Fruit fly (Drosophila melanogaster) whole organism, larva: ENCODE results near the gene CG14005.

Experiments used
- noc ChIP-seq: fragments of 200-800 bp; sonication (Bioruptor generic); optimal IDR thresholded peaks from 3 replicates; lab custom pipeline; 2019; ENCODE audit warnings: missing biosample characterization, mild to moderate bottlenecking, missing genetic modification characterization, moderate library complexity

CG14005 gene

DNA sequence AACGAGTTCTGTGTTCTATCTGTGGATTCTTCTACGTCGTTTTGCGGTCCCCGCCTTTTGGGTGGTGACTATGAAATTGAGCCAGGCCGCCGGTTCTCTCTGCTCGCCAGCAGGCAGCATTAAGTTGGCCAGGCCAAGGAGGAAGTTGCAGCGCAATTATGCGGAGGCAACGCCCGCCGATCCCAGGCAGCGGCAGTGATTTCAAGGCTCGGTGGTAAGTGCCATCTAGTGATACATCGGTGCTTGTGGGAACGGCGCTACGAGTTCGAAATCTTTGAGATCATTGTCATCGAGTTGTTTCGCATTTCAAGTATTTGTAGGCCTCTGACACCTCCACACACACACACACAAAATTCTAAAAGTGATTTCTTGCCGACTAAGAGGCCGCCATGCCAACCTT, 18.0 kb downstream of the CG14005 start, which contains the start of gene CG31913:
TSS of gene CG31913 (plus strand) at position 301 of the 400 bp plus-strand sequence.
- no peak for TF ChIP-seq noc (tag; lab: Kevin White, UChicago)

DNA sequence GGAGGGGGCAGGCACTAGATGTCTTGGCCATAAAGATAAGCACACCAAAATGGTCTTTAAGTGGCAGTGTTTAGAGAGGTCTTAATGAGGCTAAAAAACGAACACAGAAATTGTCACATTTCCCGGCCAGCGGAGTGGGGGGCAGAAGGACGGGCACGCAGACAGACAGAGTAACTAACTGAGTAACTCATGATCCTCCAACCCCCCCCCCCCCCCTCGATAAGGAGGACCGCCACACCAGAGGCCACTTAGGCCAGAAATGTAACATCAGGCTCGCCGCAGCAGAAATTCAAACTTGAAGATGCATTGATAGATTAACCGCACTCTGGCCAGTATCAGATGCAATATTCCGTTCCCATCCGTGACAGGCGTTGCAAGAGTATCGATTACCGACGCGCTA, 18.9 kb downstream of the CG14005 start:
- TF ChIP-seq noc (tag; lab: Kevin White, UChicago) = no peak

DNA sequence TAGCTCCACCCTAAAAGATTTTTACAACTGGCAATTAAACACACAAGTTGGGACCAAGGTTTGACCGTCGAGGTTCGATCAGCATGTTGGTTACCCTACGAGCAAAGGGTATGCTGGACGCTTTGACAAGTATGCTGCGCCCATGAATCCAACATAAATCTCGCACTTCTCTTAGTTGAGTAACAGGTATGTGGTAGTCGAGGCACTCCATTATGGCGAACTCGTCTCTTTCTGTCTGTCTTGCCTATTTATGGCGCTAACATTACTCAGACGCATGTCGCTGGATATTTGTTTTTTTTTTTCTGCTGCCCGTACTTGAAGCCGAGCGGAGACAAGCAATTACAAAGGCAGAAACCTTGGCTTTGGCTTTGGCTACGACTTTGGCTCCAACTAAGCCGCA, 20.6 kb downstream of the CG14005 start:
- TF ChIP-seq noc (tag; lab: Kevin White, UChicago) = no peak

DNA sequence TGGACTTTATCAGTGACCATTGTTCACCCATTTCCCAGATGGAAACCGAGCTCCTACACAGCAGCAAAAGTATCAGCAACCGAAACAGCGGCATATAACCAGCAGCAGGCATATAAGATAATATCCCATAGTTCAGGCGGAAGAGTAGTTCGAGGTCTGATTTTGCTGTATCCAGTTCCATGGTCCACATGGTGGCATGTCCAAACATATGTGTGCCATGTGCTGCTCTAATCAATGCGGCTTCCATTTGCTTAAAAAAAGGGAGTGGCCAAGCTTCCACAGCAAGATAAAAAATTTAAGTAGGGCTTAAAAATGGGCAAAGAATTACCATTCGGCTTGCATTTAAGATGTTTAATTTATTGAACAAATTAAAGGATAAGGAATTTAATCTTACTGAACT, 21.1 kb downstream of the CG14005 start:
- TF ChIP-seq noc (tag; lab: Kevin White, UChicago) = no peak

DNA sequence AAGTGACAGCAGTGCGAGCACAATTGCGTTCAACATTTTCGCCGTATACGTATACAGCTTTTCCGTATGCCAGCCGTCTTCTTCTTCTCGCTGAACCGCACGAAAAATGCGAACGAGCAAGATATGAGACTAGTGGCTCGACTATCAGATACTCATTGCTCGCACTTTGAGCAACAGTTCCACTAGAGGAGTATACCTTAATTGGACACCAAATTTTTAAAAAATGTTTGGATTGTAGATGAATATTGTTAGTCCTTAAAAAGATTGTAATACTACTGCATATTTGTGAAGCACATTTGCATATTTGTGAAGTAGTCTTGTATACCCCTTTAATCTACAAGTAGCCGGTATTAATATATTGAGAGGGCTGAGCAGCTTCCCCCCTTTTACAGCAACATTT, 23.6 kb downstream of the CG14005 start:
- TF ChIP-seq noc (tag; lab: Kevin White, UChicago) = no peak

DNA sequence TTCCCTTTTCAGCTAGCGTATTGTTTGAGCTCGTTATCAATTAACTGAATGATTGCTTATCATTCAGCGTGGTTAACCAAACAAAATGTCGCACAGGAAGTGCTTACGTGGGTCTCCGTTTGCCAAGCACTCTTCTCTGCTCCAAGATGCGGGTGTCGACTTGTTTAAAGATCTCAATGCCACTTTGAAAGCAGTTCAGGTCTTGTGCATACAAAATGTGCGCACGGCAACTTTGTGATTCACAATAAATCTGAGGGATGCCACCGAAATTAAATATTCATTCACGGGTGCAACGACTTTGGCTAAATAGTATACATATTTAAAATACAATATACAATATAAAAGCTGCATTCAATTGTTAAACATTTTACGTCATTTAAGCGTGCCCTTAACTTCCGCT, 29.5 kb downstream of the CG14005 start:
- TF ChIP-seq noc (tag; lab: Kevin White, UChicago) = no peak

DNA sequence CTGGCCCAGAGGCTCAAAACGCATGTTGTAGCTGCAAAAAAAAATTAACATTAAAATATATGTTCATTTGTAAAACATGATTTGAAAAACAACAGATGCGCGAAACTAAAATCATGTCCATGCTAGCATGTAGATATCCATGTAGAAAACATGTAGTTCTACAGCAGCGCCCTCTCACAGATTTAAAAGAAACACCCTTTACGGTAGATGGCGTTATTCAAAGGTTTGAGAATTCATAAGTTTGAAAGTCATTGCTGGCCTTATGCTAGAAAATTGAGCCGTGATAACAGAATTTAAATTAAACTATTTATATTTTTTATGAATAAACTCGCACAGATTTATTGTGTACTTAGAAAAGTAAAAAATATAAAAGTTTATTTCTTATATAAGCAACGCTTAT, 30.6 kb downstream of the CG14005 start:
- no peak for TF ChIP-seq noc (tag; lab: Kevin White, UChicago)

DNA sequence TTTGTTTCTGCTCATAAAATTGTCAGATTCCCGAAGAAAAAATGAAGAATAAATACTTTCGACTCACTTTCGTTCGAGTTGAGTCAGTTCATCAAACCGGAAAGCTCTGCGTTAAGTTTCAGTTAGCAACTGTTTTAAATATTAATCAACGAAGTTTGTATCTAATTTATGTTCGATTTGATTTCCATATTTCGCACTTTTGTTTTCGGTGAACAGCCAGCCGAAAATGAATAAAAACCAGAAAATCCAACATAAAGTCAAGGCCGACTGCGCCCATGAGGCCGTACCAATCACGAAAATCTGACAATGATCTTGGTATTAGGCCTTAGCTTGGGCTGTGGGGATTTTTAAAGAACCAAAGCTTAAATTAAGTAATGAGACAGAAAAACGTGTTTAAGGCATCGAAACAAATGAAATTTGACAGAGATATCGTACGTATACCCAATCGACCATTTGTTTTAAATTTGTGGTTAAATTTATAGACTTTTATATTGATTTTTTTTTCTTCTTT, 35.2 kb downstream of the CG14005 start:
- no peak for TF ChIP-seq noc (tag; lab: Kevin White, UChicago)

DNA sequence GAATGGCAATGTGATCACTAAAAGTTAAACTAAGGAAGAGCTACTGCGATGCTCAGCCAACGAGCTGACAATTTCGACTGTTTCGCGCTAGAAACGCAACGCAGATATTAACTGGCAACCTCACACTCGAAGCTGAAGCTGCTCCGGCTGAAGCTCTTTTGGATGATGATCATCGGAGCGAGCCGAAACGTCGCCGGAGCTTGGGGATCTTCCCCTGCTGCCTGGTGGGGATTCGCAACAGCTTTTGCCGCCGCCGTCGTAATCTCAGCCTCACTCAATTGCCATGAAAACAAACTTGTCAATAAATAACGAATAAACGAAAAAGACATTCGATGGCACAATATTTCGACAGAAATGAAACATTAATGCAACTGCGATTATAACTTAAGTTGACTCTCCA, 35.7 kb downstream of the CG14005 start, which contains the start of gene obst-E:
TSS of gene obst-E (minus strand) at position 101 of the 400 bp plus-strand sequence.
- no peak for TF ChIP-seq noc (tag; lab: Kevin White, UChicago)

DNA sequence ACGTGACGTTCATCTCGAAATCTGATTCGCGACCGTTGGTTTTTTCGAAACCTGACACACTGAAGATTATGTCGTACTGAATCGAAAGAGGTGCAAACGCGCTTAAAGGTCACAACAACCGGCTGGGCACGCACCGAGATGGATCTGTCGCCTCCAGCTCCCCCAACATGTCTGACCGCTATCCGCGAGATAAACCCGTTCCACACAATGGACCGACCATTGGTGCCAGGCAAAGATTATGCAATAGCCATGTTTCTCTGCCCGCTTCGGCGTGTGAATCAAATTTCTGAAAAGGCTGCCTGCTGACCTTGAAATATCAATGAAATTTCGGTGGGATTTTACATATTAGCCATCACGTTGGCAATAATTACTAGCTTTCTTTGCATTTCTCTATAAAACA, 36.6 kb downstream of the CG14005 start:
- TF ChIP-seq noc (tag; lab: Kevin White, UChicago) = no peak

DNA sequence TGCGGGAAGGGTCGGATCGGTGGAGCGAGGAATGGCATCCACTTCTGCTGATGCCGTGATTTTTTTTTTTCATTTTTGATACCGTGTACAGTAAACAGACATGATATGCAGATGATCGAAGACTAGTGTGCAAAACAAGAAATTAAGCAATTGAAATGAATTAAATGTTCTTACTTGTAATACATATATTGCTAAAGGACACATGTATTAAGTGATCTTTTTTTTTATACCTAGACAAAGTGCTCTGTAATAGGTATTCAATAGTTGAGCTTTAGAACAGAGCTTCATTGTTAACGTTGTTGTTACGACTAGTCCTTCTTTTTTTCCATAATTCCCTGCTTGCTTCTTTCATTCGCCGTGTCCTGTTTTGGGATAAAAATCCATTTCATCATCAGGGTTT, 50.3 kb downstream of the CG14005 start:
- TF ChIP-seq noc (tag; lab: Kevin White, UChicago) = no peak
